Worm (Caenorhabditis elegans) whole organism, L2 larva: ENCODE results near the gene C02F5.12.

Source experiments
- blmp-1 ChIP-seq: sonication (generic microtip); optimal IDR thresholded peaks from 2 replicates; lab custom pipeline; 2017; ENCODE audit warnings: missing genetic modification characterization, mild to moderate bottlenecking, missing compliant biosample characterization, antibody characterized with exemption, moderate library complexity; ENCODE audit not compliant: insufficient read depth
- dmd-4 ChIP-seq: sonication (generic microtip); optimal IDR thresholded peaks from 2 replicates; lab custom pipeline; 2017; ENCODE audit warnings: missing biosample characterization, missing genetic modification characterization
- elt-3 ChIP-seq: sonication (generic microtip); optimal IDR thresholded peaks from 2 replicates; lab custom pipeline; 2017; ENCODE audit warnings: missing biosample characterization, missing genetic modification characterization
- lsy-2 ChIP-seq, 2 experiments: fragments of 150-350 bp in 1 of 2; sonication (generic microtip) in 1 of 2; optimal IDR thresholded peaks; 2 replicates each; lab custom pipeline; 2014 to 2017; ENCODE audit warnings: missing biosample characterization in 2 of 2, missing genetic modification characterization in 2 of 2
- mdl-1 ChIP-seq, 2 experiments: fragments of 150-350 bp in 1 of 2; sonication (generic microtip) in 1 of 2; optimal IDR thresholded peaks; 2 replicates each; lab custom pipeline; 2017; ENCODE audit warnings: missing biosample characterization in 2 of 2, missing genetic modification characterization in 2 of 2
- nhr-10 ChIP-seq: sonication (generic microtip); optimal IDR thresholded peaks from 2 replicates; lab custom pipeline; 2017; ENCODE audit warnings: missing biosample characterization, missing genetic modification characterization
- nhr-237 ChIP-seq: fragments of 150-350 bp; optimal IDR thresholded peaks from 2 replicates; lab custom pipeline; 2014; ENCODE audit warnings: missing biosample characterization, missing genetic modification characterization
- nhr-25 ChIP-seq: fragments of 150-350 bp; sonication (generic microtip); optimal IDR thresholded peaks from 3 replicates; lab custom pipeline; 2014; ENCODE audit warnings: missing biosample characterization, missing genetic modification characterization
- nhr-77 ChIP-seq: fragments of 150-350 bp; optimal IDR thresholded peaks from 2 replicates; lab custom pipeline; 2014; ENCODE audit warnings: missing biosample characterization, missing genetic modification characterization
- peb-1 ChIP-seq: fragments of 150-350 bp; optimal IDR thresholded peaks from 2 replicates; lab custom pipeline; 2014; ENCODE audit warnings: missing biosample characterization, missing genetic modification characterization
- unc-62 ChIP-seq: fragments of 150-350 bp; optimal IDR thresholded peaks from 2 replicates; lab custom pipeline; 2014; ENCODE audit warnings: missing biosample characterization, missing genetic modification reagents, missing genetic modification characterization
- zag-1 ChIP-seq: fragments of 150-350 bp; optimal IDR thresholded peaks from 2 replicates; lab custom pipeline; 2014; ENCODE audit warnings: missing biosample characterization, missing genetic modification characterization
- ztf-11 ChIP-seq: sonication (generic microtip); optimal IDR thresholded peaks from 2 replicates; lab custom pipeline; 2017; ENCODE audit warnings: missing biosample characterization, missing genetic modification characterization

- TF ChIP-seq mdl-1 (tag; optimal IDR thresholded peaks at IDR 0.05; lab: Kevin White, UChicago) (no peak), unc-62 (no peak), nhr-25 (no peak), nhr-77 (tag; lab: Kevin White, UChicago) (no peak), blmp-1 (no peak), zag-1 (no peak), ztf-11 (tag; lab: Kevin White, UChicago) (no peak), dmd-4 (tag; lab: Kevin White, UChicago) (no peak), nhr-237 (tag; lab: Kevin White, UChicago) (no peak), elt-3 (tag; lab: Kevin White, UChicago) (no peak), peb-1 (tag; lab: Kevin White, UChicago) (no peak), lsy-2 (tag; optimal IDR thresholded peaks at IDR 0.05; lab: Kevin White, UChicago) (no peak), nhr-10 (tag; lab: Kevin White, UChicago) (no peak)
Measured at ce11 chrIII:8247051-8247450, 4.2 kb upstream of the C02F5.12 start, which contains the start of gene C02F5.13.
